Worm (Caenorhabditis elegans): ENCODE results near the gene nas-31.

The nas-31 gene

ce11 chrV:10871457-10871861, 50.2 kb downstream of the nas-31 start (continued):
- TF ChIP-seq mes-4 (tag; optimal IDR thresholded peaks at IDR 0.05) = no peak
- TF ChIP-seq Y53G8AR.9 (GFP tag; conservative IDR thresholded peaks at IDR 0.05) = no peak
- no peak for TF ChIP-seq ceh-79 (tag; optimal IDR thresholded peaks at IDR 0.05)
- TF ChIP-seq F10E7.11 (tag; optimal IDR thresholded peaks at IDR 0.05) = no peak
- no peak for TF ChIP-seq snpc-1.3 (tag; optimal IDR thresholded peaks at IDR 0.05; ENCODE audit: insufficient read depth)
- no peak for TF ChIP-seq F57A8.1 (GFP tag; optimal IDR thresholded peaks at IDR 0.05)
- TF ChIP-seq repo-1 (tag; optimal IDR thresholded peaks at IDR 0.05) = peak; percentile 12
- TF ChIP-seq chd-7 (tag; optimal IDR thresholded peaks at IDR 0.05) = peak; percentile 77
- TF ChIP-seq egl-18 (GFP tag; IDR thresholded peaks at IDR 0.05) = no peak
- no peak for TF ChIP-seq C17E4.6 (GFP tag; IDR thresholded peaks at IDR 0.05)
- no peak for TF ChIP-seq sea-2 (GFP tag; IDR thresholded peaks at IDR 0.05)
- no peak for TF ChIP-seq ztf-28 (GFP tag; IDR thresholded peaks at IDR 0.05)
- no peak for TF ChIP-seq madf-10 (tag; optimal IDR thresholded peaks at IDR 0.05)
- no peak; the same call in 1 of the 2 replicates for TF ChIP-seq C06A6.2 (GFP tag; conservative IDR thresholded peaks at IDR 0.05)
- TF ChIP-seq T07F8.4 (tag; optimal IDR thresholded peaks at IDR 0.05) = peak; percentile 21

DNA sequence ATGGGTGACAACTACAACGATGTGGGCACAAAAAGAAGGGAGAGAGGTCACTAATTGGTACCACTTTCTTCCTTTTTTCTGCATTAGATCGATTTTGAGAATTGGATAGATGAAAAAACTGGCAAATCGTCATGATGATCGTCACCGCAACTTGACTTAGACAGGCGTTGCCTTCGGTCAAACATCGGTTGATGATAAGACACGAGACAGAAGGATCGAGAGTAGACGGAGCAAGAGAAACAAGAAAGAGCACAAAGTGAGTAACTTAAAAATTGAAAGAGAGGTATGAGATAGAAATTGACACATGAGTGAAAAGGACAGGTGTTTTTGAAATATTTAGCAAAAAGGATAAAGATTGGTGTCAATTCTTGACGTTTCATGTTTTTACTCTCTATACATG, 51.6 kb downstream of the nas-31 start:
- TF ChIP-seq unc-130 (GFP tag; optimal IDR thresholded peaks at IDR 0.05) = no peak
- no peak for TF ChIP-seq xnd-1 (tag; optimal IDR thresholded peaks at IDR 0.05)
- TF ChIP-seq nhr-80 (tag; optimal IDR thresholded peaks at IDR 0.05) = peak; percentile 54
- 0 out of 2 replicates have a peak, but pooled peaks have one; percentile 7 for TF ChIP-seq dox-1 (GFP tag; IDR thresholded peaks at IDR 0.05)
- no peak for TF ChIP-seq lsl-1 (GFP tag; optimal IDR thresholded peaks at IDR 0.05)
- TF ChIP-seq egl-44 (GFP tag; IDR thresholded peaks at IDR 0.05) = no peak
- no peak for TF ChIP-seq dpl-1 (GFP tag; optimal IDR thresholded peaks at IDR 0.05)

All from whole organism, young adult.